Fruit fly (Drosophila melanogaster) whole organism, pupa: ENCODE results near the gene UbcE2H.

Source experiments
- CG10348 ChIP-seq: fragments of 200-800 bp; sonication (Bioruptor generic); IDR thresholded peaks from 2 replicates; pipeline ENCODE4 v1.3.6; 2022; ENCODE audit warnings: missing biosample characterization, missing genetic modification characterization
- CG12605 ChIP-seq: fragments of 200-800 bp; sonication (Bioruptor generic); IDR thresholded peaks from 2 replicates; pipeline ENCODE4 v1.3.6; 2022; ENCODE audit warnings: missing biosample characterization, missing genetic modification characterization
- CG13204 ChIP-seq: fragments of 200-800 bp; sonication (Bioruptor generic); optimal IDR thresholded peaks from 2 replicates; lab custom pipeline; 2018; ENCODE audit warnings: missing biosample characterization, mild to moderate bottlenecking, missing genetic modification characterization, moderate library complexity
- CG14655 ChIP-seq: fragments of 200-800 bp; sonication (Bioruptor generic); optimal IDR thresholded peaks from 3 replicates; lab custom pipeline; 2017; ENCODE audit warnings: mild to moderate bottlenecking, missing biosample characterization, missing genetic modification reagents, missing genetic modification characterization
- CG15710 ChIP-seq: fragments of 200-800 bp; sonication (Bioruptor generic); optimal IDR thresholded peaks from 2 replicates; lab custom pipeline; 2018; ENCODE audit warnings: missing biosample characterization, mild to moderate bottlenecking, missing genetic modification characterization, moderate library complexity
- CG17806 ChIP-seq: fragments of 200-800 bp; sonication (Bioruptor generic); optimal IDR thresholded peaks from 2 replicates; lab custom pipeline; 2018; ENCODE audit warnings: missing biosample characterization, mild to moderate bottlenecking, missing genetic modification characterization, moderate library complexity
- CG32121 ChIP-seq: fragments of 200-800 bp; sonication (Bioruptor generic); IDR thresholded peaks from 2 replicates; pipeline ENCODE4 v1.3.6; 2022; ENCODE audit warnings: missing biosample characterization, missing genetic modification characterization
- CG34367 ChIP-seq: fragments of 200-800 bp; sonication (Bioruptor generic); optimal IDR thresholded peaks from 2 replicates; lab custom pipeline; 2018; ENCODE audit warnings: missing biosample characterization, mild to moderate bottlenecking, missing genetic modification characterization
- CG4496 ChIP-seq: fragments of 200-800 bp; sonication (Bioruptor generic); IDR thresholded peaks from 3 replicates; pipeline ENCODE4 v1.3.6; 2022; ENCODE audit warnings: missing biosample characterization, missing genetic modification characterization
- CG8159 ChIP-seq: fragments of 200-800 bp; sonication (Bioruptor generic); optimal IDR thresholded peaks from 3 replicates; lab custom pipeline; 2018; ENCODE audit warnings: missing biosample characterization, mild to moderate bottlenecking, missing genetic modification characterization, moderate library complexity
- CG8301 ChIP-seq: fragments of 200-800 bp; sonication (Bioruptor generic); optimal IDR thresholded peaks from 2 replicates; lab custom pipeline; 2018; ENCODE audit warnings: missing biosample characterization, mild to moderate bottlenecking, missing genetic modification characterization
- D1 ChIP-seq: fragments of 200-800 bp; sonication (Bioruptor generic); optimal IDR thresholded peaks from 2 replicates; lab custom pipeline; 2018; ENCODE audit warnings: missing biosample characterization, mild to moderate bottlenecking, missing genetic modification characterization, moderate library complexity
- EcR ChIP-seq: fragments of 200-800 bp; sonication (Bioruptor generic); optimal IDR thresholded peaks from 3 replicates; lab custom pipeline; 2019; ENCODE audit warnings: missing biosample characterization, missing genetic modification characterization, mild to moderate bottlenecking, moderate library complexity, missing genetic modification reagents
- Ets98B ChIP-seq: fragments of 200-800 bp; sonication (Bioruptor generic); IDR thresholded peaks from 2 replicates; pipeline ENCODE4 v1.3.6; 2022; ENCODE audit warnings: missing biosample characterization, missing genetic modification characterization
- Pif1A ChIP-seq: fragments of 200-800 bp; sonication (Bioruptor generic); optimal IDR thresholded peaks from 3 replicates; lab custom pipeline; 2016; ENCODE audit warnings: missing biosample characterization, missing genetic modification characterization
- Pif1B ChIP-seq: fragments of 200-800 bp; sonication (Bioruptor generic); optimal IDR thresholded peaks from 3 replicates; lab custom pipeline; 2016; ENCODE audit warnings: missing biosample characterization, missing genetic modification characterization
- Snoo ChIP-seq: fragments of 200-800 bp; sonication (Bioruptor generic); optimal IDR thresholded peaks from 3 replicates; lab custom pipeline; 2017; ENCODE audit warnings: missing biosample characterization, mild to moderate bottlenecking, missing genetic modification characterization, inconsistent platforms
- fd96Ca ChIP-seq: fragments of 200-800 bp; sonication (Bioruptor generic); IDR thresholded peaks from 3 replicates; pipeline ENCODE4 v1.3.6; 2022; ENCODE audit warnings: missing biosample characterization, missing genetic modification characterization
- gl ChIP-seq: fragments of 200-800 bp; sonication (Bioruptor generic); optimal IDR thresholded peaks from 2 replicates; lab custom pipeline; 2018; ENCODE audit warnings: missing biosample characterization, mild to moderate bottlenecking, missing genetic modification characterization
- rn ChIP-seq: fragments of 200-800 bp; sonication (Bioruptor generic); IDR thresholded peaks from 2 replicates; pipeline ENCODE4 v1.3.6; 2022; ENCODE audit warnings: missing biosample characterization, missing genetic modification characterization

Gene UbcE2H

dm6 chrX:8046520-8046919, 47.3 kb downstream of the UbcE2H start:
- TF ChIP-seq CG8301 (tag; lab: Kevin White, UChicago) (no peak), CG8159 (tag; lab: Kevin White, UChicago) (no peak), CG4496 (GFP tag; lab: Robert Waterston, UW) (no peak), CG34367 (tag; lab: Kevin White, UChicago) (no peak), CG13204 (no peak), Pif1B (GFP tag; lab: Kevin White, UChicago) (no peak), Pif1A (no peak), CG10348 (GFP tag; lab: Robert Waterston, UW) (no peak), fd96Ca (no peak), EcR (GFP tag; lab: Kevin White, UChicago) (no peak), CG14655 (GFP tag; lab: Kevin White, UChicago) (no peak), CG12605 (GFP tag; lab: Robert Waterston, UW) (no peak), CG15710 (tag; lab: Kevin White, UChicago) (no peak), gl (tag; lab: Kevin White, UChicago) (no peak), D1 (tag; lab: Kevin White, UChicago) (no peak), CG32121 (no peak), Snoo (tag; lab: Kevin White, UChicago) (no peak), Ets98B (GFP tag; lab: Robert Waterston, UW) (no peak)
- TF ChIP-seq, all 21 proteins: peak for 0

- TF ChIP-seq CG15710 (tag; lab: Kevin White, UChicago), result no peak
- TF ChIP-seq Pif1A, result no peak
- TF ChIP-seq CG12605 (GFP tag; lab: Robert Waterston, UW), result no peak
- no peak for TF ChIP-seq rn
- no peak for TF ChIP-seq CG17806 (tag; lab: Kevin White, UChicago)
- TF ChIP-seq D1 (tag; lab: Kevin White, UChicago), result no peak
- TF ChIP-seq fd96Ca, result no peak
- no peak for TF ChIP-seq CG34367 (tag; lab: Kevin White, UChicago)
- TF ChIP-seq, all 21 proteins: peak for 0
Observed at dm6 chrX:8038934-8039333, 54.9 kb downstream of the UbcE2H start.
